Worm (Caenorhabditis elegans): ENCODE data around the gene F28C6.5.

F28C6.5 gene

DNA sequence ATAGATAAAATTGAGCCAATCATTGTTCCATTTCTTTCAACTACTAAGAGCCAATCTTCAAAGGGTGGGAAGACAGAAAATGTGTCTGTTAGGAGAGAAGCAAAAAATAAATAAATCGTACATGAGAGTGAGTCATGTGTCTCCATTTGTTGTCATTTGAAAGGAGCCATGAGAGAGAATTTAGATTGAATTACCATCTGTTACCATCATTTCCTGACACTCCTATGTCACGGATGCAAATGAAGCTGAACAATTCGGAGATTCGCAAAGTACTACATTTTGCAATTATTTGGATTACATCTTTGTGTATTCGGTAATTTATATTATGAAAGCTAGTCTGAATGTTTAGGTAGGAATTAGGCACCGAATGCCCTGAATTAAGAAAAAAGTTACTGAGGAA is 10.9 kb upstream of the F28C6.5 start:
- TF ChIP-seq nfya-1 (tag; optimal IDR thresholded peaks at IDR 0.05; ENCODE audit: insufficient read depth) (no peak), ceh-9 (tag; optimal IDR thresholded peaks at IDR 0.05) (no peak), elt-1 (tag; optimal IDR thresholded peaks at IDR 0.05) (no peak), nhr-77 (tag; optimal IDR thresholded peaks at IDR 0.05) (no peak), lsy-12 (tag; optimal IDR thresholded peaks at IDR 0.05) (no peak), pha-4 (tag; optimal IDR thresholded peaks at IDR 0.05) (no peak)

DNA sequence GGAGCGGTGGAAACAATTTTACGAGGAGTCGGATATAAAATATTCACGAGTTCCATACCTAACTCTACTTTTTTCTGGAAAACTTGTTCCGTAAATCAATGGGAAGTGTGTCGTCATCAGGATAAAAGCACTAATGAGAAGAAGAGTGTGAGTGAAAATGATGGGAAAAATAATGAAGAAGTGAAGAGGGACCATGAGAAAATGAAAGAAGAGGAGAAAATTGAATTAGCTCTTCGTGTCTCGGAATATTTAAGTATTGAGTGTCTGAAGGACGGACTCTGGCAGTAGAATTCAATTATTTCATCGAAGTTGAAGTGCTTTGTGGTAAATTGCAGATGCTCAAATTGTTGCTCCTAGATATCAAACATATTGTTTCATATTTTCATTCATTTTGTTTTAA is 10.1 kb upstream of the F28C6.5 start:
- peak; percentile 30 for TF ChIP-seq nfya-1 (tag; optimal IDR thresholded peaks at IDR 0.05; ENCODE audit: insufficient read depth)
- peak; percentile 47 for TF ChIP-seq fkh-10 (GFP tag; optimal IDR thresholded peaks at IDR 0.05)
- TF ChIP-seq nhr-28 (tag; optimal IDR thresholded peaks at IDR 0.05): no peak

ce11 chrII:8590684-8591083 is 8.6 kb upstream of the F28C6.5 start, which contains the start of gene aptf-4:
aptf-4 (plus strand) TSS chrII:8590984.
- TF ChIP-seq nhr-43 (tag; optimal IDR thresholded peaks at IDR 0.05; ENCODE audit: poor library complexity, severe bottlenecking) (no peak), ceh-9 (tag; optimal IDR thresholded peaks at IDR 0.05) (no peak), ama-1 (optimal IDR thresholded peaks at IDR 0.05) (no peak), nhr-28 (tag; optimal IDR thresholded peaks at IDR 0.05) (no peak), tbx-2 (tag; optimal IDR thresholded peaks at IDR 0.05) (no peak), nhr-237 (tag; optimal IDR thresholded peaks at IDR 0.05) (no peak), fkh-2 (tag; optimal IDR thresholded peaks at IDR 0.05) (no peak), elt-3 (tag; optimal IDR thresholded peaks at IDR 0.05) (no peak), snpc-4 (tag; optimal IDR thresholded peaks at IDR 0.05) (no peak), elt-1 (tag; optimal IDR thresholded peaks at IDR 0.05) (no peak), lin-39 (tag; optimal IDR thresholded peaks at IDR 0.05) (no peak), fkh-10 (GFP tag; optimal IDR thresholded peaks at IDR 0.05) (no peak), mml-1 (tag; optimal IDR thresholded peaks at IDR 0.05) (no peak), nhr-76 (tag; optimal IDR thresholded peaks at IDR 0.05) (no peak), pha-4 (tag; optimal IDR thresholded peaks at IDR 0.05) (no peak)

DNA sequence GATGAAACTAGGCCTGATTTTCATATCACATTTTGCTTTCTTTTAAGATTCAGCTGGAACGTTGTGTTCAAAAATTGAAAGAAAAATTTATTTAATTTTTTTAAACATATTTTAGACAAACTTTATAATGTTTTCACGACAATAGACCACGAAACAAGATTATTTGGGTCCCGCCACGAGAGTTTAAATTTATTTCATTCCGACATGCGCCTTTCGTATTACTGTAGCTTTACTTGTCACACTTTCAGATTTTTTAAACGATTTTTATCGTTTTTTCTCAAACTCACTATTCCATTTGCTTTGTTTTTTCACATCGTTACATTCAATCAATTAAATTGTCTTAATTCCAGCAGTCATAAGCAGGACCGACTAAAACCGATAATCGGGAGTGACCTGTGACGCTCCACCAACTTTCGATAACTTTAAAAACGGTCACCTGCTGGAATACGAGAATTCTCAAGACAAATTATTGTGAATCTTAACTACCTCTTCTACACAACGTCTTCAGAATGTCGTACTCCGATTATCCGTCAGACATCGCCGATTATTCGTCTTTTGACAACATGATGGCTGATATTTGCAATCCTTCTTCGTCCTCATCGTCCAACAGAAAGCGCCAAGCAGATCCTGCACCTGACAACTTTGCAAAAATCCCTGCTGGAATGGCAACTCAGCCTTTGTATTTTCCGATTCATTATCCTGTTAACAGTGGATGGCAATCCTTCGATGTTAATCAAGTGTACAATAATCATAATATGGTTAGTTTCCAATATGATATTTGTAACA is 5.3 kb upstream of the F28C6.5 start, which contains the start of gene aptf-3:
aptf-3 (plus strand) TSS at position 351 of the 786 bp plus-strand sequence.
- TF ChIP-seq nhr-12 (tag; optimal IDR thresholded peaks at IDR 0.05) (no peak), nhr-11 (tag; optimal IDR thresholded peaks at IDR 0.05) (no peak), egl-27 (tag; optimal IDR thresholded peaks at IDR 0.05) (no peak), aly-2 (tag; optimal IDR thresholded peaks at IDR 0.05) (no peak), nhr-25 (tag; optimal IDR thresholded peaks at IDR 0.05) (no peak), elt-1 (tag; optimal IDR thresholded peaks at IDR 0.05) (no peak), mdl-1 (tag; optimal IDR thresholded peaks at IDR 0.05) (no peak), ceh-9 (tag; optimal IDR thresholded peaks at IDR 0.05) (no peak), nhr-43 (tag; optimal IDR thresholded peaks at IDR 0.05; ENCODE audit: poor library complexity, severe bottlenecking) (no peak), fkh-2 (tag; optimal IDR thresholded peaks at IDR 0.05) (no peak), nhr-237 (tag; optimal IDR thresholded peaks at IDR 0.05) (no peak), tbx-2 (tag; optimal IDR thresholded peaks at IDR 0.05) (no peak), unc-39 (tag; optimal IDR thresholded peaks at IDR 0.05) (no peak), lin-39 (tag; optimal IDR thresholded peaks at IDR 0.05) (no peak), jun-1 (tag; optimal IDR thresholded peaks at IDR 0.05) (no peak), elt-2 (tag; optimal IDR thresholded peaks at IDR 0.05) (no peak), fos-1 (tag; optimal IDR thresholded peaks at IDR 0.05) (no peak), ZK546.5 (tag; optimal IDR thresholded peaks at IDR 0.05) (no peak), ztf-4 (tag; optimal IDR thresholded peaks at IDR 0.05) (no peak), pha-4 (tag; optimal IDR thresholded peaks at IDR 0.05) (no peak)

DNA sequence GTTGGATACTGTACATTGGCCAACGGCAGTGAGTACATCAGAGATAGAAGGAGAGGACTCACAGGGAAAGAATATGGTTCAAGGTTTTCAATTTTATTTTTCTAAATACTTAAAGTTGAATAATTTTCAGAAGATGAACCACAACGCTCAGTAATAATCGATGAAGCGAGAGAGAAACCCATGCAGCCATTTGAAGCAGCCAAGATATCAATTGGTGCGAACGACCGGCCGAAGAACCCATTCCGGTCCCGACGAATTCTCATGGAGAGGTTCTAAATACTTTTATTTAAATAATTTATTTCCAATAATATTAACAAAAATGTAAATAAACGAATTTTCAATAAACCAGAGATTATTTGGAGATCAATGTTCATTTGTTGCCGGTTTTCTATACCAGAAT is 851 bp downstream of the F28C6.5 start, which contains the start of gene pigg-1:
pigg-1 (minus strand) TSS at position 101 of the 400 bp plus-strand sequence.
- TF ChIP-seq nhr-28 (tag; optimal IDR thresholded peaks at IDR 0.05): no peak
- no peak for TF ChIP-seq pqm-1 (tag; optimal IDR thresholded peaks at IDR 0.05)
- no peak for TF ChIP-seq unc-39 (tag; optimal IDR thresholded peaks at IDR 0.05)

Data from whole organism, L3 larva.